Fruit fly (Drosophila melanogaster): ENCODE data around the gene CG3330.

- TF ChIP-seq psq (optimal IDR thresholded peaks at IDR 0.05) (no peak), insv (optimal IDR thresholded peaks at IDR 0.05) (no peak), ttk (optimal IDR thresholded peaks at IDR 0.05) (no peak), h (optimal IDR thresholded peaks at IDR 0.05) (no peak), Myc (optimal IDR thresholded peaks at IDR 0.05) (no peak)
Observed at dm6 chr3R:27330782-27331181, at the start of gene CG3330.
